Fruit fly (Drosophila melanogaster) whole organism, embryonic: ENCODE measurements around the gene spd-2.
A peak's percentile ranks its signal among the peaks of the same experiment; 100 is the strongest.

Source experiments
- BtbVII ChIP-seq: fragments of 200-800 bp; sonication (Bioruptor generic); optimal IDR thresholded peaks from 3 replicates; lab custom pipeline; 2017; ENCODE audit warnings: missing biosample characterization, mild to moderate bottlenecking, missing genetic modification characterization
- CG10147 ChIP-seq: fragments of 200-800 bp; sonication (Bioruptor generic); optimal IDR thresholded peaks from 2 replicates; lab custom pipeline; 2019; ENCODE audit warnings: missing biosample characterization, mild to moderate bottlenecking, missing genetic modification characterization, moderate library complexity
- CG10209 ChIP-seq: fragments of 200-800 bp; sonication (Bioruptor generic); optimal IDR thresholded peaks from 3 replicates; lab custom pipeline; 2017; ENCODE audit warnings: missing biosample characterization, mild to moderate bottlenecking, missing genetic modification characterization, missing genetic modification reagents
- CG10431 ChIP-seq: fragments of 200-800 bp; sonication (Bioruptor generic); optimal IDR thresholded peaks from 3 replicates; lab custom pipeline; 2018; ENCODE audit warnings: missing biosample characterization, mild to moderate bottlenecking, missing genetic modification characterization
- CG10654 ChIP-seq: fragments of 200-800 bp; sonication (Bioruptor generic); optimal IDR thresholded peaks from 2 replicates; lab custom pipeline; 2016; ENCODE audit warnings: missing biosample characterization, missing genetic modification characterization
- CG12155 ChIP-seq: fragments of 200-800 bp; sonication (Bioruptor generic); optimal IDR thresholded peaks from 3 replicates; lab custom pipeline; 2016; ENCODE audit warnings: missing biosample characterization, missing genetic modification characterization
- CG1233 ChIP-seq: fragments of 200-800 bp; sonication (Bioruptor generic); optimal IDR thresholded peaks from 4 replicates; lab custom pipeline; 2018; ENCODE audit warnings: missing biosample characterization, mild to moderate bottlenecking, missing genetic modification characterization
- CG12744 ChIP-seq: fragments of 200-800 bp; sonication (Bioruptor generic); optimal IDR thresholded peaks from 2 replicates; lab custom pipeline; 2016; ENCODE audit warnings: missing biosample characterization, missing genetic modification characterization
- CG13296 ChIP-seq: fragments of 200-800 bp; sonication (Bioruptor generic); optimal IDR thresholded peaks from 3 replicates; lab custom pipeline; 2018; ENCODE audit warnings: missing biosample characterization, mild to moderate bottlenecking, missing genetic modification characterization
- CG14050 ChIP-seq: fragments of 200-800 bp; sonication (Bioruptor generic); IDR thresholded peaks from 3 replicates; pipeline ENCODE4 v1.3.6; 2022; ENCODE audit warnings: missing biosample characterization, missing genetic modification characterization
- CG17385 ChIP-seq: fragments of 200-800 bp; sonication (Bioruptor generic); optimal IDR thresholded peaks from 3 replicates; lab custom pipeline; 2018; ENCODE audit warnings: missing biosample characterization, mild to moderate bottlenecking, missing genetic modification characterization
- CG17568 ChIP-seq: fragments of 200-800 bp; sonication (Bioruptor generic); optimal IDR thresholded peaks from 2 replicates; lab custom pipeline; 2018; ENCODE audit warnings: missing biosample characterization, mild to moderate bottlenecking, missing genetic modification characterization, moderate library complexity
- CG17829 ChIP-seq: fragments of 200-800 bp; optimal IDR thresholded peaks from 2 replicates; lab custom pipeline; 2019; ENCODE audit warnings: missing biosample characterization, mild to moderate bottlenecking, missing genetic modification characterization, moderate library complexity
- CG18476 ChIP-seq: fragments of 200-800 bp; sonication (Bioruptor generic); optimal IDR thresholded peaks from 2 replicates; lab custom pipeline; 2016; ENCODE audit warnings: missing biosample characterization, mild to moderate bottlenecking, missing genetic modification characterization
- CG18599 ChIP-seq: fragments of 200-800 bp; sonication (Bioruptor generic); optimal IDR thresholded peaks from 3 replicates; lab custom pipeline; 2017; ENCODE audit warnings: missing biosample characterization, missing genetic modification characterization, mild to moderate bottlenecking, moderate library complexity, missing genetic modification reagents
- CG18764 ChIP-seq: fragments of 200-800 bp; sonication (Bioruptor generic); optimal IDR thresholded peaks from 3 replicates; lab custom pipeline; 2016; ENCODE audit warnings: missing biosample characterization, missing genetic modification characterization
- CG32532 ChIP-seq: fragments of 200-800 bp; sonication (Bioruptor generic); IDR thresholded peaks from 2 replicates; pipeline ENCODE4 v1.3.6; 2022; ENCODE audit warnings: missing biosample characterization, missing genetic modification characterization
- CG4404 ChIP-seq: fragments of 200-800 bp; sonication (Bioruptor generic); IDR thresholded peaks from 2 replicates; pipeline ENCODE4 v1.3.6; 2022; ENCODE audit warnings: missing biosample characterization, missing genetic modification characterization
- CG4730 ChIP-seq: fragments of 200-800 bp; sonication (Bioruptor generic); IDR thresholded peaks from 2 replicates; pipeline ENCODE4 v1.3.6; 2022; ENCODE audit warnings: missing biosample characterization, missing genetic modification characterization
- CG4854 ChIP-seq: fragments of 200-800 bp; sonication (Bioruptor generic); optimal IDR thresholded peaks from 2 replicates; lab custom pipeline; 2016; ENCODE audit warnings: missing biosample characterization, missing genetic modification characterization, inconsistent platforms
- CG5180 ChIP-seq: fragments of 200-800 bp; sonication (Bioruptor generic); optimal IDR thresholded peaks from 3 replicates; lab custom pipeline; 2017; ENCODE audit warnings: missing biosample characterization, missing genetic modification characterization, mild to moderate bottlenecking, moderate library complexity, missing genetic modification reagents
- CG6689 ChIP-seq: fragments of 200-800 bp; sonication (Bioruptor generic); IDR thresholded peaks from 2 replicates; pipeline ENCODE4 v1.3.6; 2022; ENCODE audit warnings: missing biosample characterization, missing genetic modification characterization
- CG6791 ChIP-seq: fragments of 200-800 bp; sonication (Bioruptor generic); IDR thresholded peaks from 3 replicates; pipeline ENCODE4 v1.3.6; 2022; ENCODE audit warnings: missing biosample characterization, missing genetic modification characterization; ENCODE audit not compliant: partially characterized antibody
- CG7372 ChIP-seq: fragments of 200-800 bp; sonication (Bioruptor generic); IDR thresholded peaks from 2 replicates; pipeline ENCODE4 v1.3.6; 2022; ENCODE audit warnings: missing biosample characterization, missing genetic modification characterization
- CG9609 ChIP-seq: fragments of 200-800 bp; sonication (Bioruptor generic); optimal IDR thresholded peaks from 3 replicates; lab custom pipeline; 2016; ENCODE audit warnings: missing biosample characterization, missing genetic modification characterization
- CoRest ChIP-seq: fragments of 200-800 bp; sonication (Bioruptor generic); optimal IDR thresholded peaks from 3 replicates; lab custom pipeline; 2018; ENCODE audit warnings: missing biosample characterization, mild to moderate bottlenecking, missing genetic modification characterization, moderate library complexity
- Ets65A ChIP-seq: fragments of 200-800 bp; sonication (Bioruptor generic); peaks from one replicate; lab custom pipeline; 2016; ENCODE audit warnings: missing biosample characterization, missing genetic modification characterization
- Ets97D ChIP-seq: fragments of 200-800 bp; sonication (Bioruptor generic); optimal IDR thresholded peaks from 3 replicates; lab custom pipeline; 2016; ENCODE audit warnings: missing biosample characterization, missing genetic modification characterization
- H2.0 ChIP-seq: fragments of 200-800 bp; sonication (Bioruptor generic); IDR thresholded peaks from 2 replicates; pipeline ENCODE4 v1.3.6; 2022; ENCODE audit warnings: missing biosample characterization, missing genetic modification characterization
- NC2α ChIP-seq: fragments of 200-800 bp; sonication (Bioruptor generic); optimal IDR thresholded peaks from 2 replicates; lab custom pipeline; 2016; ENCODE audit warnings: missing biosample characterization, missing genetic modification characterization
- Pdp1 ChIP-seq, 2 experiments: fragments of 200-800 bp; sonication (Bioruptor generic); optimal IDR thresholded peaks; 3 replicates each; lab custom pipeline; 2016; ENCODE audit warnings: missing biosample characterization in 2 of 2, missing genetic modification characterization in 2 of 2, mild to moderate bottlenecking in 1 of 2, moderate library complexity in 1 of 2
- amos ChIP-seq: fragments of 200-800 bp; sonication (Bioruptor generic); IDR thresholded peaks from 2 replicates; pipeline ENCODE4 v1.3.6; 2022; ENCODE audit warnings: missing biosample characterization, missing genetic modification characterization; ENCODE audit not compliant: partially characterized antibody
- bcd ChIP-seq: fragments of 200-800 bp; sonication (Bioruptor generic); optimal IDR thresholded peaks from 2 replicates; lab custom pipeline; 2017; ENCODE audit warnings: missing biosample characterization, mild to moderate bottlenecking, missing genetic modification characterization
- chm ChIP-seq: fragments of 200-800 bp; sonication (Bioruptor generic); IDR thresholded peaks from 2 replicates; pipeline ENCODE4 v1.3.6; 2022; ENCODE audit warnings: missing biosample characterization, missing genetic modification characterization
- crc ChIP-seq: fragments of 200-800 bp; sonication (Bioruptor generic); optimal IDR thresholded peaks from 2 replicates; lab custom pipeline; 2016; ENCODE audit warnings: missing biosample characterization, missing genetic modification characterization
- cwo ChIP-seq: fragments of 200-800 bp; sonication (Bioruptor generic); optimal IDR thresholded peaks from 3 replicates; lab custom pipeline; 2017; ENCODE audit warnings: missing biosample characterization, missing genetic modification characterization, mild to moderate bottlenecking, moderate library complexity, missing genetic modification reagents
- grau ChIP-seq: fragments of 200-800 bp; optimal IDR thresholded peaks from 3 replicates; lab custom pipeline; 2019; ENCODE audit warnings: missing biosample characterization, mild to moderate bottlenecking, missing genetic modification characterization, moderate library complexity
- her ChIP-seq: fragments of 200-800 bp; sonication (Bioruptor generic); optimal IDR thresholded peaks from 2 replicates; lab custom pipeline; 2016; ENCODE audit warnings: missing biosample characterization, missing genetic modification characterization
- lab ChIP-seq: fragments of 200-800 bp; sonication (Bioruptor generic); optimal IDR thresholded peaks from 3 replicates; lab custom pipeline; 2017; ENCODE audit warnings: missing biosample characterization, missing genetic modification characterization, mild to moderate bottlenecking, moderate library complexity, missing genetic modification reagents
- luna ChIP-seq: fragments of 200-800 bp; sonication (Bioruptor generic); optimal IDR thresholded peaks from 2 replicates; lab custom pipeline; 2016; ENCODE audit warnings: missing biosample characterization, missing genetic modification characterization
- nom ChIP-seq: fragments of 200-800 bp; sonication (Bioruptor generic); optimal IDR thresholded peaks from 2 replicates; lab custom pipeline; 2017; ENCODE audit warnings: missing biosample characterization, missing genetic modification characterization, mild to moderate bottlenecking, moderate library complexity, missing genetic modification reagents
- sc ChIP-seq, 3 experiments: fragments of >200 bp in 2 of 3; fragments of 200-800 bp in 1 of 3; sonication (Bioruptor generic) in 1 of 3; optimal IDR thresholded peaks; 2 replicates in 2 of 3; 3 replicates in 1 of 3; lab custom pipeline; 2017; ENCODE audit warnings: mild to moderate bottlenecking in 1 of 3, missing biosample characterization in 1 of 3, missing genetic modification characterization in 1 of 3, missing genetic modification reagents in 1 of 3
- sob ChIP-seq: fragments of 200-800 bp; sonication (Bioruptor generic); IDR thresholded peaks from 2 replicates; pipeline ENCODE4 v1.3.6; 2022; ENCODE audit warnings: missing biosample characterization, missing genetic modification characterization
- tio ChIP-seq: fragments of 200-800 bp; sonication (Bioruptor generic); optimal IDR thresholded peaks from 2 replicates; lab custom pipeline; 2017; ENCODE audit warnings: missing biosample characterization, missing genetic modification characterization, inconsistent platforms
- twi ChIP-seq: fragments of 200-800 bp; optimal IDR thresholded peaks from 2 replicates; lab custom pipeline; 2019; ENCODE audit warnings: missing biosample characterization, mild to moderate bottlenecking, missing genetic modification characterization, moderate library complexity
- wdn ChIP-seq: fragments of 200-800 bp; sonication (Bioruptor generic); IDR thresholded peaks from 2 replicates; pipeline ENCODE4 v1.3.6; 2022; ENCODE audit warnings: missing biosample characterization, missing genetic modification characterization
- zfh1 ChIP-seq: fragments of 200-800 bp; sonication (Bioruptor generic); IDR thresholded peaks from 3 replicates; pipeline ENCODE4 v1.3.6; 2022; ENCODE audit warnings: missing biosample characterization, missing genetic modification characterization
- zfh2 ChIP-seq: fragments of 200-800 bp; sonication (Bioruptor generic); optimal IDR thresholded peaks from 2 replicates; lab custom pipeline; 2016; ENCODE audit warnings: missing biosample characterization, missing genetic modification characterization

The spd-2 gene

dm6 chr3L:16571014-16571738 lies 23.6 kb downstream of the spd-2 start (continued):
- TF ChIP-seq CG12744 (peak; percentile 45), CG4730 (GFP tag; lab: Robert Waterston, UW) (peak; percentile 46; the same call in 1 of the 2 replicates), CG10654 (GFP tag; lab: Kevin White, UChicago) (peak; percentile 42), Ets97D (GFP tag; lab: Kevin White, UChicago) (no peak), CG9609 (GFP tag; lab: Kevin White, UChicago) (peak; percentile 21), CG10431 (GFP tag; lab: Kevin White, UChicago) (peak; percentile 5), wdn (GFP tag; lab: Robert Waterston, UW) (peak; percentile 45; the same call in 1 of the 2 replicates), her (GFP tag; lab: Kevin White, UChicago) (peak; percentile 49), crc (GFP tag; lab: Kevin White, UChicago) (peak; percentile 26), BtbVII (GFP tag; lab: Kevin White, UChicago) (peak; percentile 39), CG10209 (GFP tag; lab: Kevin White, UChicago) (peak; percentile 60), CG6791 (GFP tag; lab: Robert Waterston, UW) (no peak), NC2α (GFP tag; lab: Kevin White, UChicago) (no peak), Ets65A (peak; percentile 22), CG7372 (peak; percentile 56; the same call in 1 of the 2 replicates), CG1233 (GFP tag; lab: Kevin White, UChicago) (peak; percentile 29), CG14050 (GFP tag; lab: Robert Waterston, UW) (peak; percentile 46; the same call in 2 of the 3 replicates), CG18476 (peak; percentile 45), luna (GFP tag; lab: Kevin White, UChicago) (no peak), CG13296 (GFP tag; lab: Kevin White, UChicago) (peak; percentile 42), CG10147 (peak; percentile 64), Pdp1 (GFP tag; optimal IDR thresholded peaks at IDR 0.05; lab: Kevin White, UChicago) (peak in 1 of 2 experiments; percentile 42), cwo (peak; percentile 29), sc (optimal IDR thresholded peaks at IDR 0.05; lab: Kevin White, UChicago) (no peak), sc (GFP tag; optimal IDR thresholded peaks at IDR 0.05; lab: Kevin White, UChicago) (no peak), CG17385 (peak; percentile 30), CG17829 (tag; lab: Kevin White, UChicago) (peak; percentile 27), grau (peak; percentile 71), CG32532 (peak; percentile 83), CG4404 (GFP tag; lab: Robert Waterston, UW) (peak; percentile 30; the same call in 1 of the 2 replicates), chm (GFP tag; lab: Robert Waterston, UW) (no peak), bcd (GFP tag; lab: Kevin White, UChicago) (peak; percentile 29), CG4854 (peak; percentile 18), CG5180 (GFP tag; lab: Kevin White, UChicago) (no peak), zfh1 (GFP tag; lab: Robert Waterston, UW) (peak; percentile 37; the same call in 1 of the 3 replicates), CoRest (tag; lab: Kevin White, UChicago) (peak; percentile 61), tio (GFP tag; lab: Kevin White, UChicago) (peak; percentile 35), twi (no peak), CG17568 (peak; percentile 46), nom (GFP tag; lab: Kevin White, UChicago) (no peak), amos (no peak), CG18764 (GFP tag; lab: Kevin White, UChicago) (peak; percentile 28), zfh2 (GFP tag; lab: Kevin White, UChicago) (peak; percentile 26), CG12155 (GFP tag; lab: Kevin White, UChicago) (peak; percentile 35), H2.0 (GFP tag; lab: Robert Waterston, UW) (peak; percentile 32), CG6689 (GFP tag; lab: Robert Waterston, UW) (peak; percentile 64; the same call in 1 of the 2 replicates), CG18599 (GFP tag; lab: Kevin White, UChicago) (peak; percentile 64), sob (GFP tag; lab: Robert Waterston, UW) (peak; percentile 70), lab (GFP tag; lab: Kevin White, UChicago) (peak; percentile 71)
